Worm (Caenorhabditis elegans): ENCODE data around the gene fbxa-71.
A peak's percentile ranks its signal among the peaks of the same experiment; 100 is the strongest.

Gene fbxa-71

ce11 chrIII:2271016-2271590, 15.5 kb downstream of the fbxa-71 start:
- peak in 1 of 3 experiments; percentile 3 for TF ChIP-seq dpl-1 (GFP tag; optimal IDR thresholded peaks at IDR 0.05)
- TF ChIP-seq efl-1 (optimal IDR thresholded peaks at IDR 0.05): peak in 1 of 2 experiments; percentile 50
- TF ChIP-seq efl-1 (GFP tag; optimal IDR thresholded peaks at IDR 0.05 in 1 of 2): peak; percentile 32 to 93

DNA sequence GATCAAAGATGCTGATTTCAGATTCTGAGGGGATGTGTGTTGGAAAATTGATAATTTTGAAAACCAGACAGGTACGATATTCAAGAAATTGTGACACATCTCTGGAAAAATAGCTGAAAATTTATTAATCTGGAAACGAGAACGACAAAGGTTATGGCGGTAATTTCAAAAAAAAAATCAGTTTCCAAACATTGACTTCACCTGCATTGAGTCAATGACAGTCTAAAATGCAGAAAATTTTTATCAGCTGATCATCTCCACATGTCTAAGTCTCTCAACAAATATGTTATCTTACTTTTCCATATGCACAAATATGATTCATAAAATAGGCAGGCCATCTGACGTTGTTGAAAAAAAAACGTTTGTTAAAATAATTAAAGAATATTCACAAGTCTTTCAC, 16.5 kb downstream of the fbxa-71 start, which contains the start of gene fbxa-48:
TSS of gene fbxa-48 (minus strand) at position 101 of the 400 bp plus-strand sequence.
- no peak for TF ChIP-seq pag-3 (tag; optimal IDR thresholded peaks at IDR 0.05; ENCODE audit: borderline replicate concordance, insufficient read depth)
- peak in 1 of 2 experiments; percentile 13 for TF ChIP-seq lin-35 (GFP tag; optimal IDR thresholded peaks at IDR 0.05)
- TF ChIP-seq efl-1 (optimal IDR thresholded peaks at IDR 0.05): no peak
- TF ChIP-seq efl-1 (GFP tag; optimal IDR thresholded peaks at IDR 0.05 in 1 of 2): peak in 1 of 2 experiments; percentile 75

DNA sequence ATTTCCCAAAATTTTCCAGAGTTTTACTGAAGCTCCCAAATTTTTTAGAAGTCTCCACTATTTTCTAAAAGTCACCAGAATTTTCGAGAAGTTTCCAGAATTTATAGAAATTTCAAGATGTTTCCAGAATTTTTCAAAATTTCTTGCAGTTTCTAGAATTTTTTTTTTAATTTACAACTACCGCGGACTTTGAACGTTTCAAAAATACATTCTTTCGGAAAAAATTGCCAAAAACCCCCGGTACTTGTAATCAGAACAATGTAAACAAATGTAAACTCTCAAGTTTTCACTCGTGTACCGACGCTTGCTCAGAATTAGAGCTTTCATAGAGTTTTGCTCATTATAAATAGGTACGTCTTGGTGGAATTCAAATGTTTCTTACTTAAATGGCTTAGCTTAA, 17.1 kb downstream of the fbxa-71 start, which contains the start of gene fbxa-39:
TSS of gene fbxa-39 (plus strand) at position 301 of the 400 bp plus-strand sequence.
- TF ChIP-seq aha-1 (tag; optimal IDR thresholded peaks at IDR 0.05) (no peak), jun-1 (tag; optimal IDR thresholded peaks at IDR 0.05) (no peak), nhr-28 (tag; optimal IDR thresholded peaks at IDR 0.05) (no peak), vab-15 (tag; optimal IDR thresholded peaks at IDR 0.05) (no peak), nhr-71 (tag; optimal IDR thresholded peaks at IDR 0.05) (no peak), mdl-1 (tag; optimal IDR thresholded peaks at IDR 0.05) (no peak), unc-62 (GFP tag; optimal IDR thresholded peaks at IDR 0.05) (no peak), egl-13 (tag; optimal IDR thresholded peaks at IDR 0.05) (no peak), isw-1 (GFP tag; IDR thresholded peaks at IDR 0.05) (no peak), swsn-7 (tag; optimal IDR thresholded peaks at IDR 0.05) (no peak), lir-3 (tag; optimal IDR thresholded peaks at IDR 0.05; ENCODE audit: poor library complexity) (no peak), sox-4 (tag; optimal IDR thresholded peaks at IDR 0.05) (no peak), nhr-12 (tag; optimal IDR thresholded peaks at IDR 0.05) (no peak)

ce11 chrIII:2276842-2277241, 21.2 kb downstream of the fbxa-71 start, which contains the start of gene Y54F10BM.21:
TSS of gene Y54F10BM.21 (plus strand) at chrIII:2277142.
- TF ChIP-seq elt-3 (tag; optimal IDR thresholded peaks at IDR 0.05) (peak in 1 of 6 experiments; percentile 40), blmp-1 (tag; optimal IDR thresholded peaks at IDR 0.05) (no peak)

DNA sequence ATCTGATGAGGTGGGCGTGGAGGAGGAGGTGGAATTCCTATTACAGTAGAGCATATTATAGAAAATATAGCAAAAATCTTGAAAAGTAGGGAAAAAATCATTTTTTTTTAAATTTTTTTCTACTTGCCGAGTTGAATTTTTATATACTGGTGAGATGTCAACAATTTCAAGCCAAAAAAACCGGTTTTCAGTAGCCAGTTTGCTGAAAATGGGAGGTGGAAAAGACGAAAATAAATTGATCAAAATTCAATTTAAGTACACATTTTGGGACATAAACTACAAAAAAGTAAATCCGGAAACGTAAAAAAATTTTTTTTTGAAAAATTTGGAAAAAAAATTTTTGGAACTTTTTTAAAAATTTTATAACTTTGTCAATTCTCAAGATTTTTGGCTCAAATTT, 23.8 kb downstream of the fbxa-71 start, which contains the start of gene Y54F10BM.23:
TSS of gene Y54F10BM.23 (minus strand) at position 101 of the 400 bp plus-strand sequence.
- TF ChIP-seq pqm-1 (tag; optimal IDR thresholded peaks at IDR 0.05) (no peak), nhr-19 (GFP tag; conservative IDR thresholded peaks at IDR 0.05) (no peak), lin-39 (tag; optimal IDR thresholded peaks at IDR 0.05) (no peak), ztf-11 (tag; optimal IDR thresholded peaks at IDR 0.05) (no peak), unc-86 (tag; optimal IDR thresholded peaks at IDR 0.05) (no peak), xbp-1 (tag; optimal IDR thresholded peaks at IDR 0.05) (no peak), fkh-10 (GFP tag; optimal IDR thresholded peaks at IDR 0.05) (no peak), sptf-1 (tag; optimal IDR thresholded peaks at IDR 0.05) (no peak)

- TF ChIP-seq pax-3 (tag; optimal IDR thresholded peaks at IDR 0.05) (no peak), elt-2 (tag; optimal IDR thresholded peaks at IDR 0.05) (no peak), nhr-90 (tag; optimal IDR thresholded peaks at IDR 0.05; ENCODE audit: poor library complexity) (peak; percentile 28), sptf-1 (tag; optimal IDR thresholded peaks at IDR 0.05) (no peak), mep-1 (tag; optimal IDR thresholded peaks at IDR 0.05) (no peak), nhr-85 (tag) (peak; percentile 82), nhr-77 (tag; optimal IDR thresholded peaks at IDR 0.05) (no peak), nhr-20 (tag; optimal IDR thresholded peaks at IDR 0.05) (peak; percentile 30), mdl-1 (tag; optimal IDR thresholded peaks at IDR 0.05) (no peak), C34B4.2 (tag; optimal IDR thresholded peaks at IDR 0.05) (no peak), snu-23 (GFP tag; optimal IDR thresholded peaks at IDR 0.05) (peak; percentile 0), pqm-1 (tag; optimal IDR thresholded peaks at IDR 0.05) (no peak), efl-1 (optimal IDR thresholded peaks at IDR 0.05) (no peak), efl-1 (GFP tag; optimal IDR thresholded peaks at IDR 0.05 in 1 of 2) (peak in 1 of 2 experiments; percentile 64), lin-35 (GFP tag; optimal IDR thresholded peaks at IDR 0.05) (peak in 1 of 2 experiments; percentile 10), elt-3 (tag; optimal IDR thresholded peaks at IDR 0.05) (peak in 2 of 6 experiments; percentile 41 to 83)
These were observed 24.9 kb downstream of the fbxa-71 start, which contains the start of gene Y54F10BM.22 for ce11 chrIII:2280569-2280968. TSS of gene Y54F10BM.22 (plus strand) at chrIII:2280899.

Data from whole organism, L1 larva.